Worm (Caenorhabditis elegans): Measurements from ENCODE around the gene cylc-1.
"Not testable (repeated sequence)": the region's sequence is repeated elsewhere in the genome, so short reads cannot be mapped to it uniquely, and the experiment has no call there.

ce11 chrIV:5226552-5226951 is 980 bp upstream of the cylc-1 start, which contains the start of gene nsph-4.1:
- TF ChIP-seq ama-1 (optimal IDR thresholded peaks at IDR 0.05); tbx-2 (tag; optimal IDR thresholded peaks at IDR 0.05); fos-1 (tag; optimal IDR thresholded peaks at IDR 0.05); nhr-25 (tag; optimal IDR thresholded peaks at IDR 0.05): not testable (repeated sequence)

Measured in whole organism, L3 larva.